Worm (Caenorhabditis elegans) whole organism, L2 larva: ENCODE measurements around the gene F45F2.10.

Experiments
- blmp-1 ChIP-seq: sonication (generic microtip); optimal IDR thresholded peaks from 2 replicates; lab custom pipeline; 2017; ENCODE audit warnings: missing genetic modification characterization, mild to moderate bottlenecking, missing compliant biosample characterization, antibody characterized with exemption, moderate library complexity; ENCODE audit not compliant: insufficient read depth
- nhr-11 ChIP-seq: fragments of 150-350 bp; optimal IDR thresholded peaks from 2 replicates; lab custom pipeline; 2014; ENCODE audit warnings: missing biosample characterization, missing genetic modification characterization
- ztf-11 ChIP-seq: sonication (generic microtip); optimal IDR thresholded peaks from 2 replicates; lab custom pipeline; 2017; ENCODE audit warnings: missing biosample characterization, missing genetic modification characterization

- TF ChIP-seq ztf-11 (tag; lab: Kevin White, UChicago): no peak
- no peak for TF ChIP-seq nhr-11
- TF ChIP-seq blmp-1 (tag; lab: Kevin White, UChicago): no peak
These were observed 961 bp downstream of the F45F2.10 start for ce11 chrV:8517711-8518110.
